Worm (Caenorhabditis elegans) whole organism, L2 larva: ENCODE data around the gene F59A7.11.

Experiments
- Y55F3AM.14 ChIP-seq: fragments of 200-800 bp; sonication (Bioruptor generic); optimal IDR thresholded peaks from 2 replicates; lab custom pipeline; 2018; ENCODE audit warnings: mild to moderate bottlenecking, missing genetic modification characterization, missing compliant biosample characterization
- lin-13 ChIP-seq: fragments of 150-350 bp; optimal IDR thresholded peaks from 2 replicates; lab custom pipeline; 2014; ENCODE audit warnings: missing biosample characterization, missing genetic modification reagents, missing genetic modification characterization
- nhr-6 ChIP-seq: fragments of 150-350 bp; optimal IDR thresholded peaks from 2 replicates; lab custom pipeline; 2014; ENCODE audit warnings: missing biosample characterization, missing genetic modification characterization
- skn-1 ChIP-seq: sonication (generic microtip); optimal IDR thresholded peaks from 2 replicates; lab custom pipeline; 2017; ENCODE audit warnings: missing biosample characterization, missing genetic modification characterization
- ztf-11 ChIP-seq: sonication (generic microtip); optimal IDR thresholded peaks from 2 replicates; lab custom pipeline; 2017; ENCODE audit warnings: missing biosample characterization, missing genetic modification characterization
- ztf-4 ChIP-seq: fragments of 150-350 bp; optimal IDR thresholded peaks from 2 replicates; lab custom pipeline; 2014; ENCODE audit warnings: missing biosample characterization, missing genetic modification characterization

DNA sequence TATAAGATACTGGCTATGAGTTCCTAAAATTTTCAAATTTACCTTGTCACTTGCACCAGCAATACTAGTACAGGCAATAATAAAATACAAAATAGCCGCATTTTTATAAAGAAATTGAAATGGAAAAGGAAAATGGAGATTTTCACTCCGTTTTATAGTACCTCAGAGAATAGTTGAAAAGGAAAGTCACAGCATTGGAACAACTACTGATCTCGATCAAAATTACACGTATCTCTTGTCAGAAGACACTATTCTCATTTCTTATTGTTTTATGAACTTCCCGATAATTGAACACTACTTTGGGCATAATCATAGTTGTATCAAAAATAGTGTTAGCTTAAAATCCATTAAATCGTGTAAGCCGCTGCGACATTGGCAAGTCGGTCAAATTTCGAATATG is 37.8 kb upstream of the F59A7.11 start, which contains the start of gene Y40B10A.11:
- TF ChIP-seq ztf-11 (tag; lab: Kevin White, UChicago) (no peak), nhr-6 (tag; lab: Kevin White, UChicago) (no peak), lin-13 (GFP tag; lab: Kevin White, UChicago) (no peak), ztf-4 (no peak), skn-1 (tag; lab: Kevin White, UChicago) (no peak), Y55F3AM.14 (GFP tag; lab: Kevin White, UChicago) (no peak)
